Fruit fly (Drosophila melanogaster): ENCODE data around the gene His3.3A.

DNA sequence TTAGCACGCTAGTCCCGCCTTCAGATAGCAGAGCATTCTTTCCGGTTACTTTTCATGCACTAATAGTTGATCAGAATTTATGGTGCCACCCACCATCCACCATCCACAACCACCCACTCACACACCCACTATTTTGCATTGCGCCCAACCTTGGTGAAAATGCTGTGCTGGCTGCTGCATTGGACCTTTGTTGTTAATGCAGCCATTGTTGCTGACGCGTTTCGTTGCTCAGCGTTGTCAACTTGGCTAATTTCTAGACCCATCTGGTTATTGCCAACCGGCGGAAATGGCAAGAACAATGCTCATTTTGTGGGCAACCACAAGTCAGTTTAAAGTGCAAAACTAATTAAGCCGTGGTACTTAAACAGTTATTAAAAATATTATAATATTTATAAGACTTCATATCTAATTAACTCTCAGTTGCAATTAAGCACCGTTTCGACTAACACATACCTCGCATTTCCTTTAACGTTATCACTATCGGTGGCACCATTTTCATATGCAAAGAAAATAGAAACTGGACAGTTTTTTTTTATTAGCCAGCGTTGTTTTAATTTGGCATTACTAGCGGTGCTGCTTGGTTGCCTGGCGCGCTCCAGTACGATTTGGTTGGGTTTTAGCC lies 33.9 kb downstream of the His3.3A start:
- TF ChIP-seq Hr4 (GFP tag; optimal IDR thresholded peaks at IDR 0.05) (no peak), CG10631 (GFP tag; optimal IDR thresholded peaks at IDR 0.05) (no peak), acj6 (GFP tag; optimal IDR thresholded peaks at IDR 0.05) (no peak), Blimp-1 (GFP tag; optimal IDR thresholded peaks at IDR 0.05) (no peak), CG10669 (GFP tag; optimal IDR thresholded peaks at IDR 0.05) (no peak), CG34406 (GFP tag; optimal IDR thresholded peaks at IDR 0.05) (no peak)
